Worm (Caenorhabditis elegans) whole organism, young adult: Measurements from ENCODE around the gene spe-45.

Source experiments
- snpc-3.4 ChIP-seq: sonication (generic microtip); optimal IDR thresholded peaks from 2 replicates; lab custom pipeline; 2017; ENCODE audit warnings: missing genetic modification characterization, mild to moderate bottlenecking, missing compliant biosample characterization, antibody characterized with exemption, moderate library complexity, missing genotype, missing genetic modification reagents
- unc-62 ChIP-seq: fragments of 150-350 bp; optimal IDR thresholded peaks from 2 replicates; lab custom pipeline; 2014; ENCODE audit warnings: missing biosample characterization, missing genetic modification reagents, missing genetic modification characterization

- TF ChIP-seq unc-62 (GFP tag; lab: Kevin White, UChicago) (no peak), snpc-3.4 (tag; lab: Kevin White, UChicago) (no peak)
Observed at ce11 chrIV:12361392-12362092, 28.4 kb downstream of the spe-45 start, which contains the start of the genes ccr-4 and ZC518.8.
